Worm (Caenorhabditis elegans) whole organism, L4/young adult: ENCODE data around the gene str-229.

Experiments used
- W03F9.2 ChIP-seq: fragments of 150-350 bp; optimal IDR thresholded peaks from 2 replicates; lab custom pipeline; 2014; ENCODE audit warnings: missing biosample characterization, missing genetic modification characterization
- dao-5 ChIP-seq: sonication (generic microtip); optimal IDR thresholded peaks from 2 replicates; lab custom pipeline; 2016; ENCODE audit warnings: missing genotype, missing genetic modification characterization, moderate library complexity, missing compliant biosample characterization

DNA sequence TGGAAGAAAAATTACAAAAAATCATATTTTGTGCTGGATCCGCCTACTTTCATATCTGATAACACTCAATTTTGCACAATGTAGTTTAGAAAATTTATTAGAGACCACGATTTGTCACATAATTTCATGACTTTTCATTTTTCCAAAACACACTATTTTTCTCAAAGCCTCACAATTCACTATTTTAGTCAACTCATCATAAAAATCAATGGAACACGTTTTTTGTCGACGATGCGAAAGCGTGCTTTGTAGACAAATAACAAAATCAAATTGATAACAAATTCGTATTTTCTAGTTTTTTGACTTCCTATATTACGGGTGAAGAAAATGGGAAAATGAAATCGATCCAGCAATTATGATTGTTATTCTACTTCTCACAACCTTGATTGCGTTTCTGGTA is 39.5 kb upstream of the str-229 start, which contains the start of gene cyp-35B2:
- TF ChIP-seq dao-5 = no peak
- no peak for TF ChIP-seq W03F9.2 (tag; lab: Kevin White, UChicago)
